Worm (Caenorhabditis elegans) whole organism, early embryonic: ENCODE data around the gene cyl-1.

Experiments
- ceh-13 ChIP-seq: fragments of 200-800 bp; sonication (Bioruptor generic); optimal IDR thresholded peaks from 2 replicates; lab custom pipeline; 2018; ENCODE audit warnings: mild to moderate bottlenecking, missing genetic modification characterization, missing compliant biosample characterization
- ets-7 ChIP-seq: sonication (generic microtip); optimal IDR thresholded peaks from 2 replicates; lab custom pipeline; 2016; ENCODE audit warnings: missing genotype, missing genetic modification characterization, missing compliant biosample characterization
- pes-1 ChIP-seq: fragments of 200-800 bp; sonication (Bioruptor generic); IDR thresholded peaks from 2 replicates; pipeline ENCODE4 v1.3.6; 2022; ENCODE audit warnings: missing genetic modification reagents, missing genetic modification characterization, missing compliant biosample characterization

ce11 chrV:12025683-12026082, 32.2 kb upstream of the cyl-1 start:
- TF ChIP-seq ceh-13 (GFP tag; lab: Kevin White, UChicago) = no peak
- no peak for TF ChIP-seq pes-1 (GFP tag; lab: Robert Waterston, UW)
- TF ChIP-seq ets-7 (tag; lab: Kevin White, UChicago) = no peak
